Worm (Caenorhabditis elegans) whole organism, young adult: Measurements from ENCODE around the gene C13C4.6.
A peak's percentile ranks its signal among the peaks of the same experiment; 100 is the strongest.

Experiments
- B0336.3 ChIP-seq: fragments of 200-800 bp; sonication (Bioruptor generic); IDR thresholded peaks from 2 replicates; pipeline ENCODE4 v1.3.6; 2022; ENCODE audit warnings: missing genetic modification characterization, missing compliant biosample characterization
- F23B12.7 ChIP-seq: sonication (generic microtip); optimal IDR thresholded peaks from 2 replicates; lab custom pipeline; 2017; ENCODE audit warnings: missing genetic modification characterization, mild to moderate bottlenecking, missing compliant biosample characterization, antibody characterized with exemption, moderate library complexity; ENCODE audit not compliant: insufficient read depth
- F37B4.10 ChIP-seq: fragments of 200-800 bp; sonication (Bioruptor generic); IDR thresholded peaks from 2 replicates; pipeline ENCODE4 v1.3.6; 2022; ENCODE audit warnings: missing genetic modification characterization, missing compliant biosample characterization
- F55B11.4 ChIP-seq: sonication (generic microtip); optimal IDR thresholded peaks from 2 replicates; lab custom pipeline; 2016; ENCODE audit warnings: missing compliant biosample characterization, missing genetic modification characterization, borderline replicate concordance; ENCODE audit not compliant: insufficient read depth
- K11D2.4 ChIP-seq: fragments of 200-800 bp; sonication (Bioruptor generic); IDR thresholded peaks from 2 replicates; pipeline ENCODE4 v1.3.6; 2022; ENCODE audit warnings: missing genetic modification reagents, missing genetic modification characterization, missing compliant biosample characterization
- K12H6.12 ChIP-seq: fragments of 200-800 bp; sonication (Bioruptor generic); optimal IDR thresholded peaks from 2 replicates; lab custom pipeline; 2018; ENCODE audit warnings: mild to moderate bottlenecking, missing genetic modification characterization, missing compliant biosample characterization
- T07F8.4 ChIP-seq: sonication (generic microtip); optimal IDR thresholded peaks from 2 replicates; lab custom pipeline; 2016; ENCODE audit warnings: mild to moderate bottlenecking, missing genetic modification characterization, moderate library complexity, missing compliant biosample characterization
- Y79H2A.3 ChIP-seq: fragments of 200-800 bp; sonication (Bioruptor generic); conservative IDR thresholded peaks from 2 replicates; pipeline ENCODE4 v1.3.6; 2022; ENCODE audit warnings: missing genetic modification reagents, missing genetic modification characterization, missing compliant biosample characterization
- akir-1 ChIP-seq: fragments of 200-800 bp; sonication (Bioruptor generic); optimal IDR thresholded peaks from 2 replicates; lab custom pipeline; 2018; ENCODE audit warnings: mild to moderate bottlenecking, missing genetic modification characterization, moderate library complexity, missing compliant biosample characterization
- aptf-3 ChIP-seq: fragments of 200-800 bp; sonication (Bioruptor generic); IDR thresholded peaks from 2 replicates; pipeline ENCODE4 v1.3.6; 2022; ENCODE audit warnings: missing genetic modification characterization, missing compliant biosample characterization
- atf-7 ChIP-seq: sonication (generic microtip); optimal IDR thresholded peaks from 2 replicates; lab custom pipeline; 2017; ENCODE audit warnings: mild to moderate bottlenecking, missing genetic modification characterization, missing compliant biosample characterization
- athp-1 ChIP-seq: sonication (generic microtip); optimal IDR thresholded peaks from 2 replicates; lab custom pipeline; 2017; ENCODE audit warnings: mild to moderate bottlenecking, missing genetic modification characterization, missing compliant biosample characterization
- bed-1 ChIP-seq: fragments of 200-800 bp; sonication (Bioruptor generic); IDR thresholded peaks from 2 replicates; pipeline ENCODE4 v1.3.6; 2022; ENCODE audit warnings: missing genetic modification reagents, missing genetic modification characterization, missing compliant biosample characterization
- bed-2 ChIP-seq: fragments of 200-800 bp; sonication (Bioruptor generic); IDR thresholded peaks from 2 replicates; pipeline ENCODE4 v1.3.6; 2022; ENCODE audit warnings: missing genetic modification reagents, missing genetic modification characterization, missing compliant biosample characterization
- ceh-100 ChIP-seq: fragments of 200-800 bp; sonication (Bioruptor generic); IDR thresholded peaks from 2 replicates; pipeline ENCODE4 v1.3.6; 2022; ENCODE audit warnings: missing genetic modification reagents, missing genetic modification characterization, missing compliant biosample characterization
- ceh-79 ChIP-seq: sonication (generic microtip); optimal IDR thresholded peaks from 2 replicates; lab custom pipeline; 2017; ENCODE audit warnings: mild to moderate bottlenecking, missing genetic modification characterization, missing compliant biosample characterization
- efl-1 ChIP-seq: fragments of 150-350 bp; optimal IDR thresholded peaks from 2 replicates; lab custom pipeline; 2014; ENCODE audit warnings: missing biosample characterization, missing genetic modification reagents, missing genetic modification characterization
- egl-18 ChIP-seq: fragments of 200-800 bp; sonication (Bioruptor generic); IDR thresholded peaks from 2 replicates; pipeline ENCODE4 v1.3.6; 2022; ENCODE audit warnings: missing genetic modification reagents, missing genetic modification characterization, missing compliant biosample characterization
- egrh-3 ChIP-seq: fragments of 200-800 bp; sonication (Bioruptor generic); IDR thresholded peaks from 2 replicates; pipeline ENCODE4 v1.3.6; 2022; ENCODE audit warnings: missing genetic modification reagents, missing genetic modification characterization, missing compliant biosample characterization
- hrde-1 ChIP-seq: sonication (generic microtip); optimal IDR thresholded peaks from 2 replicates; lab custom pipeline; 2016; ENCODE audit warnings: missing genetic modification characterization, mild to moderate bottlenecking, missing compliant biosample characterization, moderate library complexity, missing genotype, missing genetic modification reagents, borderline replicate concordance
- hsf-1 ChIP-seq: fragments of 200-800 bp; sonication (Bioruptor generic); IDR thresholded peaks from 2 replicates; pipeline ENCODE4 v1.3.6; 2022; ENCODE audit warnings: missing genetic modification reagents, missing genetic modification characterization, missing compliant biosample characterization
- lin-35 ChIP-seq, 3 experiments: fragments of 150-350 bp in 2 of 3; sonication (generic microtip) in 1 of 3; optimal IDR thresholded peaks; 2 replicates each; lab custom pipeline; 2014 to 2018; ENCODE audit warnings: missing biosample characterization in 3 of 3, missing genetic modification characterization in 3 of 3, missing genetic modification reagents in 3 of 3
- lin-54 ChIP-seq: fragments of 200-800 bp; sonication (Bioruptor generic); optimal IDR thresholded peaks from 2 replicates; lab custom pipeline; 2018; ENCODE audit warnings: mild to moderate bottlenecking, missing genetic modification characterization, missing compliant biosample characterization
- lsy-27 ChIP-seq: sonication (generic microtip); optimal IDR thresholded peaks from 2 replicates; lab custom pipeline; 2017; ENCODE audit warnings: missing genetic modification characterization, mild to moderate bottlenecking, missing compliant biosample characterization, antibody characterized with exemption, missing genotype, borderline replicate concordance; ENCODE audit not compliant: insufficient read depth
- madf-8 ChIP-seq: fragments of 200-800 bp; sonication (Bioruptor generic); conservative IDR thresholded peaks from 2 replicates; pipeline ENCODE4 v1.3.6; 2022; ENCODE audit warnings: missing genetic modification reagents, missing genetic modification characterization, missing compliant biosample characterization
- mel-28 ChIP-seq: sonication (generic microtip); optimal IDR thresholded peaks from 2 replicates; lab custom pipeline; 2016; ENCODE audit warnings: borderline replicate concordance, mild to moderate bottlenecking, missing genetic modification characterization, missing compliant biosample characterization
- nfya-2 ChIP-seq: fragments of 200-800 bp; sonication (Bioruptor generic); IDR thresholded peaks from 2 replicates; pipeline ENCODE4 v1.3.6; 2022; ENCODE audit warnings: missing genetic modification reagents, missing genetic modification characterization, missing compliant biosample characterization
- nfyb-1 ChIP-seq: fragments of 200-800 bp; sonication (Bioruptor generic); IDR thresholded peaks from 2 replicates; pipeline ENCODE4 v1.3.6; 2022; ENCODE audit warnings: missing genetic modification reagents, missing genetic modification characterization, missing compliant biosample characterization
- nhr-179 ChIP-seq: sonication (generic microtip); optimal IDR thresholded peaks from 2 replicates; lab custom pipeline; 2016; ENCODE audit warnings: mild to moderate bottlenecking, missing genetic modification characterization, missing compliant biosample characterization
- nhr-90 ChIP-seq: sonication (generic microtip); optimal IDR thresholded peaks from 2 replicates; lab custom pipeline; 2016; ENCODE audit warnings: missing genotype, mild to moderate bottlenecking, missing genetic modification characterization, missing compliant biosample characterization
- pbrm-1 ChIP-seq: fragments of 200-800 bp; sonication (Bioruptor generic); IDR thresholded peaks from 2 replicates; pipeline ENCODE4 v1.3.6; 2022; ENCODE audit warnings: missing genetic modification reagents, missing genetic modification characterization, missing compliant biosample characterization
- rec-8 ChIP-seq, 2 experiments: sonication (generic microtip); optimal IDR thresholded peaks; 2 replicates each; lab custom pipeline; 2016; ENCODE audit warnings: mild to moderate bottlenecking in 2 of 2, missing genetic modification characterization in 2 of 2, missing genetic modification reagents in 2 of 2, missing genotype in 2 of 2, missing biosample characterization in 1 of 2, missing compliant biosample characterization in 1 of 2, moderate library complexity in 1 of 2
- repo-1 ChIP-seq: sonication (generic microtip); optimal IDR thresholded peaks from 2 replicates; lab custom pipeline; 2017; ENCODE audit warnings: mild to moderate bottlenecking, missing genetic modification characterization, missing compliant biosample characterization
- snpc-1.1 ChIP-seq: sonication (generic microtip); optimal IDR thresholded peaks from 2 replicates; lab custom pipeline; 2017; ENCODE audit warnings: missing genetic modification characterization, mild to moderate bottlenecking, missing compliant biosample characterization, antibody characterized with exemption, moderate library complexity, missing genotype, missing genetic modification reagents; ENCODE audit not compliant: insufficient read depth
- sptf-2 ChIP-seq: fragments of 200-800 bp; sonication (Bioruptor generic); optimal IDR thresholded peaks from 2 replicates; lab custom pipeline; 2018; ENCODE audit warnings: mild to moderate bottlenecking, missing genetic modification characterization, missing compliant biosample characterization
- xnd-1 ChIP-seq: sonication (generic microtip); optimal IDR thresholded peaks from 2 replicates; lab custom pipeline; 2016; ENCODE audit warnings: missing genotype, missing genetic modification reagents, missing genetic modification characterization, missing compliant biosample characterization
- ztf-25 ChIP-seq: fragments of 200-800 bp; sonication (Bioruptor generic); IDR thresholded peaks from 2 replicates; pipeline ENCODE4 v1.3.6; 2022; ENCODE audit warnings: missing genetic modification reagents, missing genetic modification characterization, missing compliant biosample characterization
- ztf-26 ChIP-seq: sonication (generic microtip); optimal IDR thresholded peaks from 2 replicates; lab custom pipeline; 2017; ENCODE audit warnings: missing genetic modification characterization, missing compliant biosample characterization

The C13C4.6 gene

DNA sequence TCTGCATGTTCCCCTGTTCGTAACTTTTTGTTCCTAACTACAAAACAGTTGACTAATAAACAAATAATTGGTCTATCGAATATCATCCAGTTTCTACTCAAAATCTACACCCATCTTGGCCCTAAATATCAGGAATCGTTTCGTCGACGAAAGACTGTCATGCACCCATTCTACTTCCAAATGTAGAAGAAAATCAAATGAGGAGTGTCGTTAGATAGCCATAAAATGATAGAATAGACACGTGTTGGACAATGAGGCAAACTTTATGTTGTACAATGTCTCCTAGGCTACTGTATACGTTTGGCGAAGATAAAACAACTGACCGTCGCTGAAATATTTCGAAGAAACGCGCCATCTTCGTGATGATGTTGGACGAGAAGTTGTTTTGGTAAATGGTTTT lies 38.6 kb downstream of the C13C4.6 start:
- no peak for TF ChIP-seq F55B11.4 (tag; lab: Kevin White, UChicago)
- TF ChIP-seq xnd-1 (tag; lab: Kevin White, UChicago): no peak
- no peak for TF ChIP-seq athp-1 (tag; lab: Kevin White, UChicago)
- TF ChIP-seq ceh-100 (GFP tag; lab: Robert Waterston, UW): no peak
- no peak for TF ChIP-seq nhr-179 (tag; lab: Kevin White, UChicago)
- TF ChIP-seq hsf-1: no peak
- TF ChIP-seq madf-8 (GFP tag; lab: Robert Waterston, UW): no peak
- TF ChIP-seq egl-18: no peak
- no peak for TF ChIP-seq F37B4.10 (GFP tag; lab: Robert Waterston, UW)
- TF ChIP-seq rec-8 (tag; optimal IDR thresholded peaks at IDR 0.05; lab: Kevin White, UChicago): no peak
- no peak for TF ChIP-seq efl-1 (GFP tag; lab: Kevin White, UChicago)

DNA sequence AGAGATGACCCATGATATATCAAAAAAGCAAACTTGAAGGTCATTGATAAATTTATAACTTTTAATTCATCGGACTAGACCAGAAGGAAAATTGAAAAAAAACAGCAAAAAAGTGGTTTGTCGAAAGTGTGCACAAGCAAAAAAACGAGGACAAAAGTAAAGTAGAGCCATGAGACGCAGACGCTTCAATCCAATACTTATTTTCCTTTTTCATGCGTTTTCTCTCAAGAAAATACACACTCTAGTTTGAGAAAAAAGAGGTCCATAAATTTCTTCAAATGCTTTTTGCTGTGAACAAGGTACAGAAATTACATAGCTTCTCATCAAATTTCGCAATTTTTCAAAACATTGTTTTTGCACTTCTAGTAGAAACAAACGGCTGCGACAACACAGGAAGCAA lies 39.8 kb downstream of the C13C4.6 start:
- TF ChIP-seq ceh-79 (tag; lab: Kevin White, UChicago): no peak
- no peak for TF ChIP-seq F23B12.7 (tag; lab: Kevin White, UChicago)
- TF ChIP-seq nhr-90 (tag; lab: Kevin White, UChicago): no peak
- no peak for TF ChIP-seq bed-1 (GFP tag; lab: Robert Waterston, UW)
- no peak for TF ChIP-seq hrde-1 (tag; lab: Kevin White, UChicago)
- no peak for TF ChIP-seq efl-1 (GFP tag; lab: Kevin White, UChicago)
- no peak for TF ChIP-seq lin-54 (GFP tag; lab: Kevin White, UChicago)
- TF ChIP-seq repo-1 (tag; lab: Kevin White, UChicago): no peak
- TF ChIP-seq ztf-26 (tag; lab: Kevin White, UChicago): no peak
- no peak for TF ChIP-seq atf-7 (tag; lab: Kevin White, UChicago)
- TF ChIP-seq akir-1 (GFP tag; lab: Kevin White, UChicago): no peak

- TF ChIP-seq nfya-2 (no peak), egl-18 (no peak)
- TF ChIP-seq, all 124 proteins: peak for 0
These were observed 40.8 kb downstream of the C13C4.6 start, which contains the start of gene C27A7.5 for ce11 chrV:12162220-12162619. Gene C27A7.5 (minus strand): TSS chrV:12162320.

DNA sequence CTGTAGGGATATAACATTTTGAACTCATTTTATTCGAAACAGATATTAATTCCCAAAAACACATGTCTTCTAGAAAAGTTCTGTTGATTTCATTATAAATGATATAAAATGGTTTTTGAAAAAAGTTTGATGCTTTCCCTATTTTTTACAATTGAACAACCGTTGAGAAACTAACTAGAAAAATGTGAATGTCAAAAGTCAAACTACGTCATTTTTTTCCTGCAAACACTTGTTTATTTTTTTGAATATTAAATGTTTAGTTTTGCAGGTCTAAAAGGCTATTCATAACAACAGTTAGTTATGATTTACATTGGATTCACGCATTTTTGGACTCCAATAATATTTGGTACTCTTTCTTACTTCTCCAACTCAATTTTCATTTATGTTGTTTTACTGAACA lies 41.5 kb downstream of the C13C4.6 start, which contains the start of gene srj-4:
TSS of gene srj-4 (plus strand) at position 301 of the 400 bp plus-strand sequence.
- TF ChIP-seq bed-2 (GFP tag; lab: Robert Waterston, UW): no peak
- TF ChIP-seq ceh-100 (GFP tag; lab: Robert Waterston, UW): no peak
- TF ChIP-seq ztf-25 (GFP tag; lab: Robert Waterston, UW): no peak
- TF ChIP-seq madf-8 (GFP tag; lab: Robert Waterston, UW): no peak
- no peak for TF ChIP-seq snpc-1.1
- no peak for TF ChIP-seq lsy-27 (tag; lab: Kevin White, UChicago)
- TF ChIP-seq lin-35 (GFP tag; optimal IDR thresholded peaks at IDR 0.05; lab: Kevin White, UChicago): no peak
- no peak for TF ChIP-seq pbrm-1 (GFP tag; lab: Robert Waterston, UW)

DNA sequence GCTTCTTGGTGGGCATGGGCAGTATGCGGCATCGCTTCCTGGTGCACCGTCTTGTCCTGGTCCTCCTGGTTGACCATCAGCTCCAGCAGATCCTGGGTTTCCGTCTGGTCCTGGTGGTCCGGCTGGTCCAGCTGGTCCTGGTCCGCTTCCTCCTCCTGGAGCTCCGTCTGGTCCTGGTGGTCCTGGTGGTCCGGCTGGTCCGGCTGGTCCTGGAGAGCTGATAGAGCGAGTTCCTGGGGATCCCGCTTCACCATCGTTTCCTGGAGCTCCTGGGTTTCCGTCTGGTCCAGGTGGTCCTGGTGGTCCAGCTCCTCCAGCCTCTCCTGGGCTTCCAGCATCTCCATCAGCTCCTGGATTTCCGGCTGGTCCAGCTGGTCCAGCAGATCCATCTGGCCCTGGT lies 45.7 kb downstream of the C13C4.6 start:
- TF ChIP-seq egrh-3 (peak; percentile 96), K12H6.12 (tag; lab: Kevin White, UChicago) (no peak), Y79H2A.3 (GFP tag; lab: Robert Waterston, UW) (no peak), B0336.3 (GFP tag; lab: Robert Waterston, UW) (no peak), pbrm-1 (GFP tag; lab: Robert Waterston, UW) (no peak), aptf-3 (GFP tag; lab: Robert Waterston, UW) (0 out of 2 replicates have a peak, but pooled peaks have one; percentile 66), sptf-2 (GFP tag; lab: Kevin White, UChicago) (no peak), T07F8.4 (tag; lab: Kevin White, UChicago) (no peak), mel-28 (tag; lab: Kevin White, UChicago) (no peak), nfyb-1 (GFP tag; lab: Robert Waterston, UW) (no peak), K11D2.4 (GFP tag; lab: Robert Waterston, UW) (no peak)
- TF ChIP-seq, all 124 proteins: peak for 2
